Worm (Caenorhabditis elegans) whole organism, mixed stage, embryonic: ENCODE measurements around the gene str-135.

ENCODE experiments used
- pha-4 ChIP-seq: fragments of 150-350 bp; optimal IDR thresholded peaks from 2 replicates; lab custom pipeline; 2018; ENCODE audit warnings: missing biosample characterization, missing genetic modification reagents, missing genetic modification characterization
- unc-62 ChIP-seq: fragments of 150-350 bp; optimal IDR thresholded peaks from 2 replicates; lab custom pipeline; 2014; ENCODE audit warnings: missing biosample characterization, missing genetic modification reagents, missing genetic modification characterization

- TF ChIP-seq pha-4, result no peak
- TF ChIP-seq unc-62 (GFP tag; lab: Kevin White, UChicago), result no peak
Observed at ce11 chrV:8262212-8262611, 18.5 kb downstream of the str-135 start.
